Fruit fly (Drosophila melanogaster) whole organism, prepupa: ENCODE measurements around the gene CG32137.

ENCODE experiments used
- Blimp-1 ChIP-seq: fragments of 200-800 bp; sonication (Bioruptor generic); optimal IDR thresholded peaks from 3 replicates; lab custom pipeline; 2017; ENCODE audit warnings: missing biosample characterization, missing genetic modification characterization, mild to moderate bottlenecking, moderate library complexity, missing genetic modification reagents
- CG10631 ChIP-seq: fragments of 200-800 bp; sonication (Bioruptor generic); optimal IDR thresholded peaks from 2 replicates; lab custom pipeline; 2016; ENCODE audit warnings: missing biosample characterization, missing genetic modification characterization
- CG11294 ChIP-seq: fragments of 200-800 bp; sonication (Bioruptor generic); IDR thresholded peaks from 2 replicates; pipeline ENCODE4 v1.3.6; 2022; ENCODE audit warnings: missing biosample characterization, missing genetic modification characterization
- CG11762 ChIP-seq: fragments of 200-800 bp; sonication (Bioruptor generic); optimal IDR thresholded peaks from 3 replicates; lab custom pipeline; 2016; ENCODE audit warnings: missing biosample characterization, missing genetic modification characterization; ENCODE audit not compliant: insufficient read depth
- CG15336 ChIP-seq: fragments of 200-800 bp; sonication (Bioruptor generic); IDR thresholded peaks from 2 replicates; pipeline ENCODE4 v1.3.6; 2022; ENCODE audit warnings: missing biosample characterization, missing genetic modification characterization
- CG1621 ChIP-seq: fragments of 200-800 bp; sonication (Bioruptor generic); optimal IDR thresholded peaks from 3 replicates; lab custom pipeline; 2018; ENCODE audit warnings: missing biosample characterization, mild to moderate bottlenecking, missing genetic modification characterization
- CG16779 ChIP-seq: fragments of 200-800 bp; sonication (Bioruptor generic); optimal IDR thresholded peaks from 3 replicates; lab custom pipeline; 2017; ENCODE audit warnings: missing biosample characterization, mild to moderate bottlenecking, missing genetic modification characterization
- CG31627 ChIP-seq: fragments of 200-800 bp; sonication (Bioruptor generic); optimal IDR thresholded peaks from 3 replicates; lab custom pipeline; 2016; ENCODE audit warnings: missing biosample characterization, missing genetic modification characterization
- CG32006 ChIP-seq: fragments of 200-800 bp; sonication (Bioruptor generic); optimal IDR thresholded peaks from 3 replicates; lab custom pipeline; 2017; ENCODE audit warnings: missing biosample characterization, mild to moderate bottlenecking, missing genetic modification characterization
- CG34406 ChIP-seq: fragments of 200-800 bp; sonication (Bioruptor generic); optimal IDR thresholded peaks from 3 replicates; lab custom pipeline; 2016; ENCODE audit warnings: missing biosample characterization, missing genetic modification characterization
- CG3919 ChIP-seq: fragments of 200-800 bp; sonication (Bioruptor generic); optimal IDR thresholded peaks from 3 replicates; lab custom pipeline; 2016; ENCODE audit warnings: missing biosample characterization, missing genetic modification characterization
- CG4318 ChIP-seq: fragments of 200-800 bp; sonication (Bioruptor generic); optimal IDR thresholded peaks from 3 replicates; lab custom pipeline; 2017; ENCODE audit warnings: missing biosample characterization, mild to moderate bottlenecking, missing genetic modification characterization
- CG6163 ChIP-seq: fragments of 200-800 bp; sonication (Bioruptor generic); IDR thresholded peaks from 3 replicates; pipeline ENCODE4 v1.3.6; 2022; ENCODE audit warnings: missing biosample characterization, missing genetic modification characterization
- CG6276 ChIP-seq: fragments of 200-800 bp; sonication (Bioruptor generic); optimal IDR thresholded peaks from 2 replicates; lab custom pipeline; 2017; ENCODE audit warnings: missing biosample characterization, mild to moderate bottlenecking, missing genetic modification characterization
- CG6792 ChIP-seq: fragments of 200-800 bp; sonication (Bioruptor generic); optimal IDR thresholded peaks from 3 replicates; lab custom pipeline; 2016; ENCODE audit warnings: missing biosample characterization, missing genetic modification characterization
- CG6808 ChIP-seq: fragments of 200-800 bp; sonication (Bioruptor generic); optimal IDR thresholded peaks from 3 replicates; lab custom pipeline; 2017; ENCODE audit warnings: missing biosample characterization, missing genetic modification characterization, mild to moderate bottlenecking, moderate library complexity, missing genetic modification reagents
- CG7368 ChIP-seq: fragments of 200-800 bp; sonication (Bioruptor generic); optimal IDR thresholded peaks from 3 replicates; lab custom pipeline; 2016; ENCODE audit warnings: missing biosample characterization, missing genetic modification characterization
- CG8119 ChIP-seq: fragments of 200-800 bp; sonication (Bioruptor generic); IDR thresholded peaks from 3 replicates; pipeline ENCODE4 v1.3.6; 2022; ENCODE audit warnings: missing biosample characterization, missing genetic modification characterization
- CG8319 ChIP-seq: fragments of 200-800 bp; sonication (Bioruptor generic); optimal IDR thresholded peaks from 3 replicates; lab custom pipeline; 2016; ENCODE audit warnings: missing biosample characterization, missing genetic modification characterization
- CG8632 ChIP-seq: fragments of 200-800 bp; sonication (Bioruptor generic); optimal IDR thresholded peaks from 3 replicates; lab custom pipeline; 2016; ENCODE audit warnings: missing biosample characterization, missing genetic modification characterization
- CG9139 ChIP-seq: fragments of 200-800 bp; sonication (Bioruptor generic); optimal IDR thresholded peaks from 3 replicates; lab custom pipeline; 2017; ENCODE audit warnings: missing biosample characterization, mild to moderate bottlenecking, missing genetic modification characterization
- Eip75B ChIP-seq: fragments of 200-800 bp; sonication (Bioruptor generic); optimal IDR thresholded peaks from 3 replicates; lab custom pipeline; 2016; ENCODE audit warnings: missing biosample characterization, missing genetic modification characterization
- Ets21C ChIP-seq: fragments of 200-800 bp; sonication (Bioruptor generic); optimal IDR thresholded peaks from 3 replicates; lab custom pipeline; 2016; ENCODE audit warnings: missing biosample characterization, missing genetic modification characterization
- Ets96B ChIP-seq: fragments of 200-800 bp; optimal IDR thresholded peaks from 2 replicates; lab custom pipeline; 2019; ENCODE audit warnings: missing biosample characterization, mild to moderate bottlenecking, missing genetic modification characterization, moderate library complexity
- Gug ChIP-seq: fragments of 200-800 bp; sonication (Bioruptor generic); IDR thresholded peaks from 2 replicates; pipeline ENCODE4 v1.3.6; 2022; ENCODE audit warnings: missing biosample characterization, missing genetic modification characterization
- Hr38 ChIP-seq: sonication (Bioruptor generic); optimal IDR thresholded peaks from 2 replicates; lab custom pipeline; 2016; ENCODE audit warnings: missing biosample characterization, missing genetic modification characterization
- Hr39 ChIP-seq: fragments of 200-800 bp; sonication (Bioruptor generic); optimal IDR thresholded peaks from 2 replicates; lab custom pipeline; 2016; ENCODE audit warnings: missing biosample characterization, missing genetic modification characterization
- Lpt ChIP-seq: fragments of 200-800 bp; sonication (Bioruptor generic); optimal IDR thresholded peaks from 3 replicates; lab custom pipeline; 2016; ENCODE audit warnings: missing biosample characterization, missing genetic modification characterization
- Met ChIP-seq: fragments of 200-800 bp; sonication (Bioruptor generic); optimal IDR thresholded peaks from 3 replicates; lab custom pipeline; 2016; ENCODE audit warnings: missing biosample characterization, missing genetic modification characterization
- Sox102F ChIP-seq: fragments of 200-800 bp; sonication (Bioruptor generic); optimal IDR thresholded peaks from 2 replicates; lab custom pipeline; 2016; ENCODE audit warnings: missing biosample characterization, mild to moderate bottlenecking, missing genetic modification characterization
- Sox14 ChIP-seq: fragments of 200-800 bp; sonication (Bioruptor generic); optimal IDR thresholded peaks from 3 replicates; lab custom pipeline; 2016; ENCODE audit warnings: missing biosample characterization, missing genetic modification characterization
- Sox15 ChIP-seq: fragments of 200-800 bp; sonication (Bioruptor generic); optimal IDR thresholded peaks from 3 replicates; lab custom pipeline; 2016; ENCODE audit warnings: missing biosample characterization, missing genetic modification characterization
- acj6 ChIP-seq: fragments of 200-800 bp; sonication (Bioruptor generic); optimal IDR thresholded peaks from 3 replicates; lab custom pipeline; 2016; ENCODE audit warnings: missing biosample characterization, missing genetic modification characterization
- cyc ChIP-seq: fragments of 200-800 bp; sonication (Bioruptor generic); optimal IDR thresholded peaks from 3 replicates; lab custom pipeline; 2016; ENCODE audit warnings: missing biosample characterization, missing genetic modification characterization
- dsx ChIP-seq: fragments of 200-800 bp; optimal IDR thresholded peaks from 3 replicates; lab custom pipeline; 2019; ENCODE audit warnings: missing biosample characterization, mild to moderate bottlenecking, missing genetic modification characterization, moderate library complexity; ENCODE audit not compliant: poor library complexity, severe bottlenecking
- eg ChIP-seq: fragments of 200-800 bp; sonication (Bioruptor generic); IDR thresholded peaks from 3 replicates; pipeline ENCODE4 v1.3.6; 2022; ENCODE audit warnings: missing biosample characterization, missing genetic modification characterization
- esn ChIP-seq: fragments of 200-800 bp; sonication (Bioruptor generic); optimal IDR thresholded peaks from 2 replicates; lab custom pipeline; 2016; ENCODE audit warnings: missing biosample characterization, mild to moderate bottlenecking, missing genetic modification characterization, moderate library complexity
- fd59A ChIP-seq: fragments of 200-800 bp; sonication (Bioruptor generic); optimal IDR thresholded peaks from 2 replicates; lab custom pipeline; 2017; ENCODE audit warnings: missing biosample characterization, mild to moderate bottlenecking, missing genetic modification characterization, missing genetic modification reagents
- fd85E ChIP-seq: fragments of 200-800 bp; sonication (Bioruptor generic); optimal IDR thresholded peaks from 3 replicates; lab custom pipeline; 2016; ENCODE audit warnings: missing biosample characterization, missing genetic modification characterization
- fkh ChIP-seq: fragments of 200-800 bp; sonication (Bioruptor generic); optimal IDR thresholded peaks from 3 replicates; lab custom pipeline; 2017; ENCODE audit warnings: missing biosample characterization, mild to moderate bottlenecking, missing genetic modification characterization, moderate library complexity
- lz ChIP-seq: fragments of 200-800 bp; sonication (Bioruptor generic); optimal IDR thresholded peaks from 3 replicates; lab custom pipeline; 2016; ENCODE audit warnings: missing biosample characterization, missing genetic modification characterization
- net ChIP-seq: fragments of 200-800 bp; sonication (Bioruptor generic); optimal IDR thresholded peaks from 3 replicates; lab custom pipeline; 2016; ENCODE audit warnings: missing biosample characterization, missing genetic modification characterization
- pdm3 ChIP-seq: fragments of 200-800 bp; sonication (Bioruptor generic); optimal IDR thresholded peaks from 3 replicates; lab custom pipeline; 2016; ENCODE audit warnings: missing biosample characterization, missing genetic modification characterization
- salr ChIP-seq, 2 experiments: fragments of 200-800 bp; sonication (Bioruptor generic); optimal IDR thresholded peaks; 3 replicates each; lab custom pipeline; 2016 to 2018; ENCODE audit warnings: missing biosample characterization in 2 of 2, missing genetic modification characterization in 2 of 2, mild to moderate bottlenecking in 1 of 2
- svp ChIP-seq: fragments of 200-800 bp; sonication (Bioruptor generic); peaks from one replicate; lab custom pipeline; 2016; ENCODE audit warnings: missing biosample characterization, missing genetic modification characterization
- topi ChIP-seq: fragments of 200-800 bp; sonication (Bioruptor generic); optimal IDR thresholded peaks from 3 replicates; lab custom pipeline; 2016; ENCODE audit warnings: missing biosample characterization, missing genetic modification characterization
- vri ChIP-seq: fragments of 200-800 bp; sonication (Bioruptor generic); optimal IDR thresholded peaks from 3 replicates; lab custom pipeline; 2016; ENCODE audit warnings: missing biosample characterization, mild to moderate bottlenecking, missing genetic modification characterization

CG32137 gene

dm6 chr3L:13917589-13918198, 21.4 kb upstream of the CG32137 start (continued):
- TF ChIP-seq eg (GFP tag; lab: Robert Waterston, UW), result peak; percentile 44; the same call in 2 of the 3 replicates
- TF ChIP-seq CG34406 (GFP tag; lab: Kevin White, UChicago), result peak; percentile 34
- no peak for TF ChIP-seq Blimp-1 (GFP tag; lab: Kevin White, UChicago)
- TF ChIP-seq CG4318 (GFP tag; lab: Kevin White, UChicago), result peak; percentile 63
- peak; percentile 64 for TF ChIP-seq CG6276 (GFP tag; lab: Kevin White, UChicago)
- TF ChIP-seq Sox14 (GFP tag; lab: Kevin White, UChicago), result peak; percentile 67
- peak; percentile 57 for TF ChIP-seq CG1621 (tag; lab: Kevin White, UChicago)
- TF ChIP-seq vri (GFP tag; lab: Kevin White, UChicago), result no peak
- no peak for TF ChIP-seq Hr38 (GFP tag; lab: Kevin White, UChicago)
- TF ChIP-seq CG8632 (GFP tag; lab: Kevin White, UChicago), result peak; percentile 22
- TF ChIP-seq Sox15 (GFP tag; lab: Kevin White, UChicago), result peak; percentile 5
- peak; percentile 64 for TF ChIP-seq Met
- TF ChIP-seq fd59A, result peak; percentile 68
- peak; percentile 65 for TF ChIP-seq CG10631
- TF ChIP-seq fkh (GFP tag; lab: Kevin White, UChicago), result no peak
- TF ChIP-seq CG16779 (tag; lab: Kevin White, UChicago), result peak; percentile 38
- TF ChIP-seq lz (GFP tag; lab: Kevin White, UChicago), result peak; percentile 44
- no peak for TF ChIP-seq Ets96B (tag; lab: Kevin White, UChicago)
- peak; percentile 30 for TF ChIP-seq CG7368 (GFP tag; lab: Kevin White, UChicago)
- no peak for TF ChIP-seq Ets21C (GFP tag; lab: Kevin White, UChicago)
- TF ChIP-seq CG6792 (GFP tag; lab: Kevin White, UChicago), result peak; percentile 68
- peak; percentile 60 for TF ChIP-seq CG6808 (GFP tag; lab: Kevin White, UChicago)
- TF ChIP-seq CG3919 (GFP tag; lab: Kevin White, UChicago), result peak; percentile 51
- peak; percentile 41 for TF ChIP-seq CG8319 (GFP tag; lab: Kevin White, UChicago)
- TF ChIP-seq cyc (GFP tag; lab: Kevin White, UChicago), result no peak
- TF ChIP-seq salr (GFP tag; optimal IDR thresholded peaks at IDR 0.05; lab: Kevin White, UChicago), result peak; percentile 30 to 41
- TF ChIP-seq pdm3, result peak; percentile 70
- peak; percentile 71 for TF ChIP-seq Gug (GFP tag; lab: Robert Waterston, UW)
- peak; percentile 52 for TF ChIP-seq esn (GFP tag; lab: Kevin White, UChicago)
- TF ChIP-seq svp (GFP tag; lab: Kevin White, UChicago), result peak; percentile 43
- peak; percentile 49 for TF ChIP-seq topi (GFP tag; lab: Kevin White, UChicago)
- peak; percentile 58 for TF ChIP-seq acj6 (GFP tag; lab: Kevin White, UChicago)
- TF ChIP-seq Lpt (GFP tag; lab: Kevin White, UChicago), result no peak
- TF ChIP-seq dsx (GFP tag; lab: Kevin White, UChicago), result no peak
- TF ChIP-seq CG6163 (GFP tag; lab: Robert Waterston, UW), result 0 out of 3 replicates have a peak, but pooled peaks have one; percentile 38
- TF ChIP-seq CG11294 (GFP tag; lab: Robert Waterston, UW), result peak; percentile 57
- TF ChIP-seq Hr39 (GFP tag; lab: Kevin White, UChicago), result peak; percentile 24
- TF ChIP-seq Eip75B (GFP tag; lab: Kevin White, UChicago), result peak; percentile 78
- TF ChIP-seq CG9139, result no peak
- peak; percentile 18 for TF ChIP-seq Sox102F (GFP tag; lab: Kevin White, UChicago)

DNA sequence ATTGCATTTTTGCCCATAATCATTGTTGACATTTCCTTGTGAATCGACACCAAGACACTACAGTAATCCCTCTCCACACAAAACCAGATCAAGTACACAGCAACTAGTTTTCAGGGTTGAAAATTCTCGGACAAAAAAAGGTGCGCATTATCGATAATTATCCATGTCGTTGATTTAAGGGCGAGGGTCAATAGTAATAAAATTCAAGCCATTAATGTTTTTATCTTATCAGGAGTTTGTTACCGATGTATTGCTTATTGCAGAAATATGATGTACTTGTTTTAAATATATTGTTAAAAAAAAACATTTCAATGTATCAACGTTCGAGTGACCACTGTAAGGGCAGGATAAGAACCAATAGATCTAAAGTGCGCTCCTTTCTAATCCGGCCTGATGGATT, 20.3 kb upstream of the CG32137 start:
- TF ChIP-seq CG34406 (GFP tag; lab: Kevin White, UChicago), result no peak
- no peak; the same call in 1 of the 2 replicates for TF ChIP-seq CG15336
- TF ChIP-seq CG1621 (tag; lab: Kevin White, UChicago), result no peak
- no peak for TF ChIP-seq CG11762 (GFP tag; lab: Kevin White, UChicago)
- TF ChIP-seq CG32006, result peak; percentile 41
- TF ChIP-seq topi (GFP tag; lab: Kevin White, UChicago), result peak; percentile 6
- TF ChIP-seq CG8119 (GFP tag; lab: Robert Waterston, UW), result no peak
- peak; percentile 34 for TF ChIP-seq svp (GFP tag; lab: Kevin White, UChicago)
- peak; percentile 32 for TF ChIP-seq Sox102F (GFP tag; lab: Kevin White, UChicago)
- TF ChIP-seq CG10631, result peak; percentile 2
- peak; percentile 38 for TF ChIP-seq Hr39 (GFP tag; lab: Kevin White, UChicago)
- TF ChIP-seq CG3919 (GFP tag; lab: Kevin White, UChicago), result peak; percentile 14
- no peak for TF ChIP-seq fd85E
- no peak for TF ChIP-seq CG9139
- peak; percentile 13 for TF ChIP-seq net (GFP tag; lab: Kevin White, UChicago)
- TF ChIP-seq Lpt (GFP tag; lab: Kevin White, UChicago), result no peak
- no peak for TF ChIP-seq CG8319 (GFP tag; lab: Kevin White, UChicago)
- no peak for TF ChIP-seq Ets21C (GFP tag; lab: Kevin White, UChicago)
- TF ChIP-seq Met, result peak; percentile 23
- TF ChIP-seq CG6808 (GFP tag; lab: Kevin White, UChicago), result peak; percentile 15
- TF ChIP-seq CG4318 (GFP tag; lab: Kevin White, UChicago), result no peak
- no peak for TF ChIP-seq CG31627 (GFP tag; lab: Kevin White, UChicago)
- TF ChIP-seq Sox15 (GFP tag; lab: Kevin White, UChicago), result no peak
- no peak for TF ChIP-seq fd59A
- no peak for TF ChIP-seq CG11294 (GFP tag; lab: Robert Waterston, UW)
